Fruit fly (Drosophila melanogaster) Kc167 (cell line): ENCODE results near the gene CG6901.

ENCODE experiments used
- Sin3A ChIP-seq: fragments of >200 bp; optimal IDR thresholded peaks from 2 replicates; lab custom pipeline; 2018; ENCODE audit warnings: missing external identifiers
- h ChIP-seq: fragments of >200 bp; optimal IDR thresholded peaks from 3 replicates; lab custom pipeline; 2018; ENCODE audit warnings: missing external identifiers
- insv ChIP-seq: fragments of >200 bp; optimal IDR thresholded peaks from 3 replicates; lab custom pipeline; 2018; ENCODE audit warnings: missing external identifiers
- psq ChIP-seq: fragments of >200 bp; optimal IDR thresholded peaks from 2 replicates; lab custom pipeline; 2017; ENCODE audit warnings: missing external identifiers
- ttk ChIP-seq: sonication (Bioruptor generic); optimal IDR thresholded peaks from 2 replicates; lab custom pipeline; 2017; ENCODE audit warnings: missing external identifiers

DNA sequence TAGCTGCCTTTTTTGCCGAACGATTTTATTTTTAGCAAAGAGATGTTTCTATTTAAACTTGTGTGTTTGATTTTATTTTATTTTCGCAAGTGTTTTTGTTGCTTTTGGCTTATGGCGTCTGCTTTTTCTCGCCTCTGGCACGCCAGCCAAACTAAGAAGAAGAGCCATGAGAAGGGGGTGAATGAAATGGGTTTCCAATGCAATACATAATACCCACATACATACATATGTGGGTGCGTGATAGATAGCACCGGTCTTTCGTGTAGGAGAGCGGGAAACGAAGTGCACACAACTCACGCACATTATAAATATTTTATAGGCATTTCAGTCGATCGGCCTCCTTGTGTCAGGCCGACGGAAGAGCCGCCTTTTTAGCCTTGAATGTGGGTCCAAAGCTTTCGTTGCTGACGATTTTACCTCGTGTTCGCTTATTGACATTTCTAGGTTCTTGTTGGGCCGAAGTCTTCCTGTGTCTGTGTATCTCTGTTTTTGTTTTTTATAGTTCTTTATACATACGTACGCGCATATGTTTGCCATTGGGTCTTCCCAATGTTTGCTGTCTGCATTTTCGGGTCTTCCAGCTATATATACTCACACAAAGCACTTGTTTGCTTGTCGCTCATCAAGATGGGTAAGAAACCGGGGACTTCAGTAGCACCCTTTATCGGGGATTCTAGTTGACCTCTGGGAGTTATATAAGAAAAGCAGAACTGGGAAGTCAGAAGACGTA lies 47.2 kb upstream of the CG6901 start:
- TF ChIP-seq insv (lab: Kevin White, UChicago) = no peak
- TF ChIP-seq h (lab: Kevin White, UChicago) = no peak
- TF ChIP-seq psq = no peak
- no peak for TF ChIP-seq ttk (lab: Kevin White, UChicago)
- TF ChIP-seq Sin3A (lab: Kevin White, UChicago) = no peak
